Fruit fly (Drosophila melanogaster): ENCODE data around the gene Gr28a.

Gr28a gene

dm6 chr2L:7410609-7411008, 43.4 kb downstream of the Gr28a start, which contains the start of gene CG15818:
CG15818 (plus strand) TSS chr2L:7410909.
- no peak for TF ChIP-seq usp (GFP tag; optimal IDR thresholded peaks at IDR 0.05)
- no peak for TF ChIP-seq psq (optimal IDR thresholded peaks at IDR 0.05)
- TF ChIP-seq EcR (GFP tag; optimal IDR thresholded peaks at IDR 0.05): no peak
- TF ChIP-seq CG8478 (optimal IDR thresholded peaks at IDR 0.05): no peak
- TF ChIP-seq Dll (optimal IDR thresholded peaks at IDR 0.05): no peak
- no peak for TF ChIP-seq pan (optimal IDR thresholded peaks at IDR 0.05)

DNA sequence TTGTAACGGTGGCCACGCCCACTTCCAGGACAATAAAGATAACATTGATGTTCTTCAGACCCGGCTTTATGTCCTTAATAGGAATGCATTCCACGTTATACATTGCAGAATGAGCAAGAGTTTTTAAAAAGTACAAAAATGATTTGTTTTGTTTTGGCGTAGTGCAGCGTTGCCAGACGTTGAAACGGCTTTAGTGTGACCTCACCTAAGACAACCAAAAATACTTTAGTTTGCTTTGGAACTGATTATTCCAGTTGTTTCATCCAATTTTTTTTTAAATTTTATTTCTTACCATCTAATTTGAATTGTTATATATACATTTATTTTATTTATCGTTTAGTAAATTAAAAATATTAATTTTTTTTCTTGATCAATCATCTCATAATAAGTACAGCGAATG, 44.4 kb downstream of the Gr28a start, which contains the start of gene CG5181:
TSS of gene CG5181 (minus strand) at position 208 of the 400 bp plus-strand sequence.
- TF ChIP-seq usp (GFP tag; optimal IDR thresholded peaks at IDR 0.05) (no peak), EcR (GFP tag; optimal IDR thresholded peaks at IDR 0.05) (no peak), psq (optimal IDR thresholded peaks at IDR 0.05) (no peak), Dll (optimal IDR thresholded peaks at IDR 0.05) (no peak), pan (optimal IDR thresholded peaks at IDR 0.05) (no peak), CG8478 (optimal IDR thresholded peaks at IDR 0.05) (no peak)

DNA sequence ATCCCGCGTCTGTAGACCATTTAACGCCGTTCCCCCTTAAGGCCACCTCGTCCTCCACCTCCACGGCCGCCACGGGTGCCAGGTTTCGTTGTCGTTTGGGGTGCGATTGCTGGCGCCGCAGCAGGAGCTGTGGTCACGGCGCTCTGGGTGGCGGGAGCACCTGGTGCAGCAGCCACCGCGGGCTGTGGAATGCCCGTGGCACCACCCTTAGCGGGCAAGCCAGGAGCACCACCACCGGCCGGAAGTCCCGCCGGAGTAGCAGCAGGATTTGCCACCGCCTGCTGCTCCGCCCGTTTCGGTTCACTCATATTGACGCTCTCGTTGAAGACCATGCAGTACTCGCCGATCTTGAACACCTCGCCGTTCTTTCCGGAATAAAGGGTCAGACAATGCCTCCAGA, 45.0 kb downstream of the Gr28a start:
- no peak for TF ChIP-seq psq (optimal IDR thresholded peaks at IDR 0.05)

DNA sequence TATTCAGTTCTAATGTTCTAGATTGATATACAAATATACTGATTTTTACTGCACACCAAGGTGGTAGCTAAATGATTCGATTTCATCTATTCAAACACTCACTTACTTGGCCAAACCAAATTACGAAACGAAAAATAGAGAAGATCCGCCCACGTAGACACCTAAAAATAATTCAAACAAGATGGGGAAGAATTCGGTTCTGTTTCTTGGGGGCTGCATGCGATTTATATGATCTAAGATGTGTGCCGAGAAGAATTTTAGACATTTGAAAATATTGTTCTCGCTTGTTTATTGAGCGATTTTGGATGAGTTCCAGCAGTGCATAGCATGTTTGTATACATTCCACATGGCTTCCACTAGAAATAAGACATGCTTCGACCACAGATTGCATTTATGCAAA, 46.4 kb downstream of the Gr28a start:
- TF ChIP-seq EcR (GFP tag; optimal IDR thresholded peaks at IDR 0.05) (no peak), Dll (optimal IDR thresholded peaks at IDR 0.05) (no peak), CG8478 (optimal IDR thresholded peaks at IDR 0.05) (no peak), usp (GFP tag; optimal IDR thresholded peaks at IDR 0.05) (no peak), pan (optimal IDR thresholded peaks at IDR 0.05) (no peak), psq (optimal IDR thresholded peaks at IDR 0.05) (no peak)

DNA sequence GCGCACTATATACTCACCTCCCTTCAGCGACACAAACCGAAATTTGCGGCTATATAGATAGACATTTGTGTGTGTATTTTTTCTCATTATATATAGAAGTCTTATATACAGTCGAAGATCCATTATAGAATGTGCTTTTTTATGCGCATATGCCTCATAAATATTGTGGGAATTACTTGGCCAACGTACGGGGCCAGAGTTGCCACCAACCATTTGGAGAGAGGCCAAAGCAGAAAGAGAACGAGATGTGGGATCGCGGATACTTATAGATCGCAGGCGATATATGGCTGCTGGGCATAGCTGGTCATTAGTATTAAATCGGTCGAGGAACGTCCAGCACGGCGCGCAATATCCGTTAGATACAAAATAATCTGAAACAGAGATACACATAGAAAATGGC, 49.1 kb downstream of the Gr28a start, which contains the start of gene CG5177:
TSS of gene CG5177 (plus strand) at position 305 of the 400 bp plus-strand sequence.
- TF ChIP-seq pan (optimal IDR thresholded peaks at IDR 0.05) (no peak), psq (optimal IDR thresholded peaks at IDR 0.05) (no peak), EcR (GFP tag; optimal IDR thresholded peaks at IDR 0.05) (no peak), Dll (optimal IDR thresholded peaks at IDR 0.05) (no peak), usp (GFP tag; optimal IDR thresholded peaks at IDR 0.05) (no peak), CG8478 (optimal IDR thresholded peaks at IDR 0.05) (no peak)

Measured in whole organism.